Worm (Caenorhabditis elegans): ENCODE data around the gene ipla-2.

- TF ChIP-seq T07F8.4 (tag; optimal IDR thresholded peaks at IDR 0.05), result no peak
- no peak for TF ChIP-seq madf-6 (GFP tag; IDR thresholded peaks at IDR 0.05)
- no peak for TF ChIP-seq nfya-2 (GFP tag; IDR thresholded peaks at IDR 0.05)
- no peak for TF ChIP-seq F57A8.1 (GFP tag; optimal IDR thresholded peaks at IDR 0.05)
- no peak for TF ChIP-seq unc-62 (GFP tag; optimal IDR thresholded peaks at IDR 0.05)
- TF ChIP-seq mel-28 (tag; optimal IDR thresholded peaks at IDR 0.05; ENCODE audit: borderline replicate concordance), result no peak
These were observed 41.8 kb downstream of the ipla-2 start for ce11 chrX:9796063-9796462.

All from whole organism, young adult.